Worm (Caenorhabditis elegans) whole organism, L4 larva: ENCODE data around the gene clec-160.
A peak's percentile ranks its signal among the peaks of the same experiment; 100 is the strongest.

Source experiments
- ama-1 ChIP-seq: fragments of 150-350 bp; optimal IDR thresholded peaks from 2 replicates; lab custom pipeline; 2014; ENCODE audit warnings: inconsistent platforms, mixed read lengths
- ceh-28 ChIP-seq: fragments of 150-350 bp; optimal IDR thresholded peaks from 2 replicates; lab custom pipeline; 2014; ENCODE audit warnings: missing biosample characterization, missing genetic modification reagents, missing genetic modification characterization
- ceh-32 ChIP-seq: sonication (generic microtip); optimal IDR thresholded peaks from 2 replicates; lab custom pipeline; 2016; ENCODE audit warnings: mild to moderate bottlenecking, missing genetic modification characterization, missing compliant biosample characterization; ENCODE audit not compliant: poor library complexity
- dpl-1 ChIP-seq: fragments of 150-350 bp; optimal IDR thresholded peaks from 2 replicates; lab custom pipeline; 2014; ENCODE audit warnings: missing biosample characterization, missing genetic modification reagents, missing genetic modification characterization
- gei-8 ChIP-seq: fragments of 200-800 bp; sonication (Bioruptor generic); optimal IDR thresholded peaks from 2 replicates; lab custom pipeline; 2018; ENCODE audit warnings: mild to moderate bottlenecking, missing genetic modification characterization, missing compliant biosample characterization
- lin-38 ChIP-seq: fragments of 200-800 bp; sonication (Bioruptor generic); IDR thresholded peaks from 2 replicates; pipeline ENCODE4 v1.3.6; 2022; ENCODE audit warnings: missing genetic modification reagents, missing genetic modification characterization, missing compliant biosample characterization
- madf-5 ChIP-seq, 2 experiments: fragments of 200-800 bp; sonication (Bioruptor generic); IDR thresholded peaks; 2 replicates each; pipeline ENCODE4 v1.3.6; 2022; ENCODE audit warnings: missing compliant biosample characterization in 2 of 2, missing genetic modification characterization in 2 of 2
- nhr-111 ChIP-seq: fragments of 200-800 bp; sonication (Bioruptor generic); optimal IDR thresholded peaks from 2 replicates; lab custom pipeline; 2018; ENCODE audit warnings: mild to moderate bottlenecking, missing genetic modification characterization, missing compliant biosample characterization
- php-3 ChIP-seq: fragments of 200-800 bp; sonication (Bioruptor generic); IDR thresholded peaks from 2 replicates; pipeline ENCODE4 v1.3.6; 2022; ENCODE audit warnings: missing genetic modification reagents, missing genetic modification characterization, missing compliant biosample characterization
- pqm-1 ChIP-seq: sonication (generic microtip); optimal IDR thresholded peaks from 2 replicates; lab custom pipeline; 2017; ENCODE audit warnings: missing biosample characterization, missing genetic modification characterization
- tag-97 ChIP-seq: fragments of 200-800 bp; sonication (Bioruptor generic); IDR thresholded peaks from 2 replicates; pipeline ENCODE4 v1.3.6; 2022; ENCODE audit warnings: missing genetic modification characterization, missing compliant biosample characterization

ce11 chrIII:8224769-8225168 is 51.0 kb downstream of the clec-160 start, which contains the start of gene mob-4:
- TF ChIP-seq php-3 (GFP tag; lab: Robert Waterston, UW): no peak
- no peak for TF ChIP-seq madf-5 (GFP tag; IDR thresholded peaks at IDR 0.05; lab: Robert Waterston, UW)
- no peak for TF ChIP-seq ceh-32 (tag; lab: Kevin White, UChicago)
- TF ChIP-seq tag-97 (GFP tag; lab: Robert Waterston, UW): no peak
- no peak for TF ChIP-seq ceh-28 (tag; lab: Kevin White, UChicago)
- TF ChIP-seq gei-8 (GFP tag; lab: Kevin White, UChicago): no peak
- TF ChIP-seq lin-38 (GFP tag; lab: Robert Waterston, UW): no peak
- TF ChIP-seq nhr-111 (GFP tag; lab: Kevin White, UChicago): no peak
- TF ChIP-seq pqm-1: no peak
- TF ChIP-seq ama-1 (lab: Kevin White, UChicago): no peak
- peak; percentile 4 for TF ChIP-seq dpl-1 (GFP tag; lab: Kevin White, UChicago)
